Fruit fly (Drosophila melanogaster): Measurements from ENCODE around the gene CG15484.

DNA sequence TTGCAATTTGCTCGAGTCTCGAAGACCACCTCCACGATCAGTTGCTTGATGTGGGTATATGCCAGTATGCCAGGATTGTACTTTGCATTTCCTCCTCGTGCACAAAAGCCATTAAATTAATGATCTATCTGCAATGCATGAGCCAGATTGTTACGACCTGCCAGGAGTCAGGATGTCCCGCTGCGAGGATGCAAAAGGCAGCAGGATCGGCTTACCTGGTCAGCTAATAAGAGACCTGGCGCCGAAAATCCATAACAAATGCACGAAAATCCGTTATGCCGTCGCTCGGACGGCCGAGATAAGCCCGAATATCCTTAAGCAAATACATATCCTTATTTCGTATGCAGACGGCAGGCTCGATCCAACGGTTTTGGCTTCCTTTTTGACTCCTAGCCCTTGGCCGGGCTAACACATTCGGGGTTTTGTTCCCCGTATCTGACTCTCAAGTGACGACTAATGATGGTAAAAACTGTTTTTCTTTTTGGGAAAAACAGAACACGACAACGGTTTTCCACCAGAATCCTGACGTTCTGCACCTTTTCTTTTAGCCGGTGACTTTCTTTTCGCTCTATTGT is 41.4 kb downstream of the CG15484 start:
- TF ChIP-seq psq (optimal IDR thresholded peaks at IDR 0.05) (no peak), Myc (optimal IDR thresholded peaks at IDR 0.05) (no peak)

Measured in Kc167 (cell line).